Worm (Caenorhabditis elegans): ENCODE measurements around the gene fbxb-78.

The fbxb-78 gene

ce11 chrIV:4776501-4776900 is 39.1 kb downstream of the fbxb-78 start:
- TF ChIP-seq W03F9.2 (tag; optimal IDR thresholded peaks at IDR 0.05), result no peak

ce11 chrIV:4780129-4780528 is 42.8 kb downstream of the fbxb-78 start, which contains the start of gene set-15:
Gene set-15, minus strand, starts transcription at chrIV:4780229.
- TF ChIP-seq W03F9.2 (tag; optimal IDR thresholded peaks at IDR 0.05) (no peak), him-1 (tag; optimal IDR thresholded peaks at IDR 0.05) (no peak), dao-5 (tag; optimal IDR thresholded peaks at IDR 0.05) (no peak)

DNA sequence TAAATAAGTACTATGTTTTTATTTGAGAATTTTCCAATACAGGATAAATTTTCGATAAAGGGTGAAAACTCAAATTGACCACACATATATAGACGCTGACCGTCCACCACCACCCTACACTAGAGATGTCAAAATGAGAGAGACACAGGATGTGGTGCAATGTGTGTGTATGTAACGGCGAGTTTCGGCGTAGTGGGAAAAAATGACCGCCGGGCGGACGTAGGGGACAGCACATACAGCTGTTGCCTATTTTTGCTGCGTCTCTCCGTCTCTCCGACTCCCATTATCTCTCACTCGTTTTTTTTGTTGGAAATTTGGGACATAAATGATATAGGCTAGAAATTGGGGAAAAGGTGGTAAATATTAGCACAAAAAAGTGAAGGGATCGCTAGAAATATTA is 43.8 kb downstream of the fbxb-78 start:
- TF ChIP-seq him-1 (tag; optimal IDR thresholded peaks at IDR 0.05) (no peak), dao-5 (tag; optimal IDR thresholded peaks at IDR 0.05) (no peak), W03F9.2 (tag; optimal IDR thresholded peaks at IDR 0.05) (no peak)

ce11 chrIV:4788332-4788731 is 51.0 kb downstream of the fbxb-78 start, which contains the start of gene nhr-104:
Gene nhr-104, minus strand, starts transcription at chrIV:4788692.
- TF ChIP-seq dao-5 (tag; optimal IDR thresholded peaks at IDR 0.05), result no peak
- no peak for TF ChIP-seq him-1 (tag; optimal IDR thresholded peaks at IDR 0.05)
- TF ChIP-seq W03F9.2 (tag; optimal IDR thresholded peaks at IDR 0.05), result no peak

Data from whole organism, L4/young adult.